Worm (Caenorhabditis elegans) whole organism, young adult: Measurements from ENCODE around the gene H43I07.4.

Source experiments
- C06A6.2 ChIP-seq: fragments of 200-800 bp; sonication (Bioruptor generic); conservative IDR thresholded peaks from 2 replicates; pipeline ENCODE4 v1.3.6; 2022; ENCODE audit warnings: missing genetic modification characterization, missing compliant biosample characterization
- F10E7.11 ChIP-seq: sonication (generic microtip); optimal IDR thresholded peaks from 2 replicates; lab custom pipeline; 2017; ENCODE audit warnings: mild to moderate bottlenecking, missing genetic modification characterization, moderate library complexity, missing compliant biosample characterization
- F23B12.7 ChIP-seq: sonication (generic microtip); optimal IDR thresholded peaks from 2 replicates; lab custom pipeline; 2017; ENCODE audit warnings: missing genetic modification characterization, mild to moderate bottlenecking, missing compliant biosample characterization, antibody characterized with exemption, moderate library complexity; ENCODE audit not compliant: insufficient read depth
- F55B11.4 ChIP-seq: sonication (generic microtip); optimal IDR thresholded peaks from 2 replicates; lab custom pipeline; 2016; ENCODE audit warnings: missing compliant biosample characterization, missing genetic modification characterization, borderline replicate concordance; ENCODE audit not compliant: insufficient read depth
- F57C9.4 ChIP-seq: sonication (generic microtip); optimal IDR thresholded peaks from 2 replicates; lab custom pipeline; 2017; ENCODE audit warnings: mild to moderate bottlenecking, missing genetic modification characterization, missing compliant biosample characterization
- K11D2.4 ChIP-seq: fragments of 200-800 bp; sonication (Bioruptor generic); IDR thresholded peaks from 2 replicates; pipeline ENCODE4 v1.3.6; 2022; ENCODE audit warnings: missing genetic modification reagents, missing genetic modification characterization, missing compliant biosample characterization
- T07F8.4 ChIP-seq: sonication (generic microtip); optimal IDR thresholded peaks from 2 replicates; lab custom pipeline; 2016; ENCODE audit warnings: mild to moderate bottlenecking, missing genetic modification characterization, moderate library complexity, missing compliant biosample characterization
- Y53F4B.3 ChIP-seq: fragments of 200-800 bp; sonication (Bioruptor generic); IDR thresholded peaks from 2 replicates; pipeline ENCODE4 v1.3.6; 2022; ENCODE audit warnings: missing genetic modification reagents, missing genetic modification characterization, missing compliant biosample characterization
- Y95B8A.8 ChIP-seq: fragments of 200-800 bp; sonication (Bioruptor generic); IDR thresholded peaks from 2 replicates; pipeline ENCODE4 v1.3.6; 2022; ENCODE audit warnings: missing genetic modification reagents, missing genetic modification characterization, missing compliant biosample characterization
- ZK185.1 ChIP-seq: sonication (generic microtip); optimal IDR thresholded peaks from 2 replicates; lab custom pipeline; 2016; ENCODE audit warnings: mild to moderate bottlenecking, missing genetic modification characterization, missing compliant biosample characterization; ENCODE audit not compliant: poor library complexity, severe bottlenecking
- ama-1 ChIP-seq, 3 experiments: fragments of 150-350 bp in 1 of 3; sonication (generic microtip) in 2 of 3; optimal IDR thresholded peaks; 2 replicates each; lab custom pipeline; 2014 to 2018; ENCODE audit warnings: missing biosample characterization in 2 of 3, missing genetic modification characterization in 2 of 3, missing genetic modification reagents in 2 of 3
- aptf-2 ChIP-seq: fragments of 200-800 bp; sonication (Bioruptor generic); conservative IDR thresholded peaks from 2 replicates; pipeline ENCODE4 v1.3.6; 2022; ENCODE audit warnings: missing genetic modification reagents, missing genetic modification characterization, missing compliant biosample characterization
- aptf-3 ChIP-seq: fragments of 200-800 bp; sonication (Bioruptor generic); IDR thresholded peaks from 2 replicates; pipeline ENCODE4 v1.3.6; 2022; ENCODE audit warnings: missing genetic modification characterization, missing compliant biosample characterization
- atf-7 ChIP-seq: sonication (generic microtip); optimal IDR thresholded peaks from 2 replicates; lab custom pipeline; 2017; ENCODE audit warnings: mild to moderate bottlenecking, missing genetic modification characterization, missing compliant biosample characterization
- bed-1 ChIP-seq: fragments of 200-800 bp; sonication (Bioruptor generic); IDR thresholded peaks from 2 replicates; pipeline ENCODE4 v1.3.6; 2022; ENCODE audit warnings: missing genetic modification reagents, missing genetic modification characterization, missing compliant biosample characterization
- ccch-3 ChIP-seq: fragments of 200-800 bp; sonication (Bioruptor generic); optimal IDR thresholded peaks from 2 replicates; lab custom pipeline; 2018; ENCODE audit warnings: mild to moderate bottlenecking, missing genetic modification characterization, missing compliant biosample characterization
- cebp-1 ChIP-seq, 2 experiments: fragments of 200-800 bp in 1 of 2; sonication (Bioruptor generic) in 1 of 2; sonication (generic microtip) in 1 of 2; IDR thresholded peaks in 1 of 2; optimal IDR thresholded peaks in 1 of 2; 2 replicates each; pipeline versions ENCODE4 v1.3.6 to Lab custom; 2017 to 2022; ENCODE audit warnings: missing compliant biosample characterization in 2 of 2, missing genetic modification characterization in 2 of 2, mild to moderate bottlenecking in 1 of 2, missing genetic modification reagents in 1 of 2, moderate library complexity in 1 of 2
- chd-7 ChIP-seq: sonication (generic microtip); optimal IDR thresholded peaks from 2 replicates; lab custom pipeline; 2016; ENCODE audit warnings: mild to moderate bottlenecking, missing genetic modification characterization, moderate library complexity, missing compliant biosample characterization
- dpl-1 ChIP-seq: fragments of 150-350 bp; optimal IDR thresholded peaks from 2 replicates; lab custom pipeline; 2014; ENCODE audit warnings: missing biosample characterization, missing genetic modification reagents, missing genetic modification characterization
- egrh-3 ChIP-seq: fragments of 200-800 bp; sonication (Bioruptor generic); IDR thresholded peaks from 2 replicates; pipeline ENCODE4 v1.3.6; 2022; ENCODE audit warnings: missing genetic modification reagents, missing genetic modification characterization, missing compliant biosample characterization
- ekl-4 ChIP-seq: fragments of 200-800 bp; sonication (Bioruptor generic); IDR thresholded peaks from 2 replicates; pipeline ENCODE4 v1.3.6; 2022; ENCODE audit warnings: missing genetic modification reagents, missing genetic modification characterization, missing compliant biosample characterization
- hlh-26 ChIP-seq: fragments of 200-800 bp; sonication (Bioruptor generic); conservative IDR thresholded peaks from 2 replicates; pipeline ENCODE4 v1.3.6; 2022; ENCODE audit warnings: missing genetic modification reagents, missing genetic modification characterization, missing compliant biosample characterization
- lag-1 ChIP-seq: fragments of 200-800 bp; sonication (Bioruptor generic); IDR thresholded peaks from 2 replicates; pipeline ENCODE4 v1.3.6; 2022; ENCODE audit warnings: missing genetic modification reagents, missing genetic modification characterization, missing compliant biosample characterization
- let-526 ChIP-seq: fragments of 200-800 bp; sonication (Bioruptor generic); IDR thresholded peaks from 2 replicates; pipeline ENCODE4 v1.3.6; 2022; ENCODE audit warnings: missing genetic modification reagents, missing genetic modification characterization, missing compliant biosample characterization
- let-607 ChIP-seq, 2 experiments: fragments of 200-800 bp in 1 of 2; sonication (Bioruptor generic) in 1 of 2; sonication (generic microtip) in 1 of 2; optimal IDR thresholded peaks; 2 replicates each; lab custom pipeline; 2016 to 2018; ENCODE audit warnings: mild to moderate bottlenecking in 2 of 2, missing compliant biosample characterization in 2 of 2, missing genetic modification characterization in 2 of 2, moderate library complexity in 2 of 2, missing genotype in 1 of 2
- lin-26 ChIP-seq: fragments of 200-800 bp; sonication (Bioruptor generic); IDR thresholded peaks from 2 replicates; pipeline ENCODE4 v1.3.6; 2022; ENCODE audit warnings: missing genetic modification reagents, missing genetic modification characterization, missing compliant biosample characterization
- lir-1 ChIP-seq: fragments of 200-800 bp; sonication (Bioruptor generic); conservative IDR thresholded peaks from 2 replicates; pipeline ENCODE4 v1.3.6; 2022; ENCODE audit warnings: missing genetic modification reagents, missing genetic modification characterization, missing compliant biosample characterization
- lsy-27 ChIP-seq: sonication (generic microtip); optimal IDR thresholded peaks from 2 replicates; lab custom pipeline; 2017; ENCODE audit warnings: missing genetic modification characterization, mild to moderate bottlenecking, missing compliant biosample characterization, antibody characterized with exemption, missing genotype, borderline replicate concordance; ENCODE audit not compliant: insufficient read depth
- madf-10 ChIP-seq: sonication (generic microtip); optimal IDR thresholded peaks from 2 replicates; lab custom pipeline; 2016; ENCODE audit warnings: mild to moderate bottlenecking, missing genetic modification characterization, missing compliant biosample characterization
- madf-8 ChIP-seq: fragments of 200-800 bp; sonication (Bioruptor generic); conservative IDR thresholded peaks from 2 replicates; pipeline ENCODE4 v1.3.6; 2022; ENCODE audit warnings: missing genetic modification reagents, missing genetic modification characterization, missing compliant biosample characterization
- mcd-1 ChIP-seq: fragments of 200-800 bp; sonication (Bioruptor generic); IDR thresholded peaks from 2 replicates; pipeline ENCODE4 v1.3.6; 2022; ENCODE audit warnings: missing genetic modification reagents, missing genetic modification characterization, missing compliant biosample characterization
- mel-28 ChIP-seq: sonication (generic microtip); optimal IDR thresholded peaks from 2 replicates; lab custom pipeline; 2016; ENCODE audit warnings: borderline replicate concordance, mild to moderate bottlenecking, missing genetic modification characterization, missing compliant biosample characterization
- nfya-2 ChIP-seq: fragments of 200-800 bp; sonication (Bioruptor generic); IDR thresholded peaks from 2 replicates; pipeline ENCODE4 v1.3.6; 2022; ENCODE audit warnings: missing genetic modification reagents, missing genetic modification characterization, missing compliant biosample characterization
- nfyb-1 ChIP-seq: fragments of 200-800 bp; sonication (Bioruptor generic); IDR thresholded peaks from 2 replicates; pipeline ENCODE4 v1.3.6; 2022; ENCODE audit warnings: missing genetic modification reagents, missing genetic modification characterization, missing compliant biosample characterization
- nhr-120 ChIP-seq: fragments of 200-800 bp; sonication (Bioruptor generic); IDR thresholded peaks from 2 replicates; pipeline ENCODE4 v1.3.6; 2022; ENCODE audit warnings: missing genetic modification characterization, missing compliant biosample characterization
- repo-1 ChIP-seq: sonication (generic microtip); optimal IDR thresholded peaks from 2 replicates; lab custom pipeline; 2017; ENCODE audit warnings: mild to moderate bottlenecking, missing genetic modification characterization, missing compliant biosample characterization
- snpc-1.1 ChIP-seq: sonication (generic microtip); optimal IDR thresholded peaks from 2 replicates; lab custom pipeline; 2017; ENCODE audit warnings: missing genetic modification characterization, mild to moderate bottlenecking, missing compliant biosample characterization, antibody characterized with exemption, moderate library complexity, missing genotype, missing genetic modification reagents; ENCODE audit not compliant: insufficient read depth
- snpc-3.4 ChIP-seq: sonication (generic microtip); optimal IDR thresholded peaks from 2 replicates; lab custom pipeline; 2017; ENCODE audit warnings: missing genetic modification characterization, mild to moderate bottlenecking, missing compliant biosample characterization, antibody characterized with exemption, moderate library complexity, missing genotype, missing genetic modification reagents
- snpc-4 ChIP-seq, 5 experiments: fragments of 150-350 bp in 1 of 5; sonication (generic microtip) in 4 of 5; optimal IDR thresholded peaks; 2 replicates each; lab custom pipeline; 2014 to 2018; ENCODE audit warnings: missing genetic modification characterization in 5 of 5, missing biosample characterization in 3 of 5, antibody characterized with exemption in 2 of 5, mild to moderate bottlenecking in 2 of 5, missing compliant biosample characterization in 2 of 5, missing genotype in 2 of 5, moderate library complexity in 2 of 5, missing genetic modification reagents in 1 of 5
- somi-1 ChIP-seq: fragments of 200-800 bp; sonication (Bioruptor generic); optimal IDR thresholded peaks from 2 replicates; lab custom pipeline; 2018; ENCODE audit warnings: mild to moderate bottlenecking, missing genetic modification characterization, missing compliant biosample characterization
- sptf-2 ChIP-seq: fragments of 200-800 bp; sonication (Bioruptor generic); optimal IDR thresholded peaks from 2 replicates; lab custom pipeline; 2018; ENCODE audit warnings: mild to moderate bottlenecking, missing genetic modification characterization, missing compliant biosample characterization
- unc-130 ChIP-seq: sonication (generic microtip); optimal IDR thresholded peaks from 2 replicates; lab custom pipeline; 2016; ENCODE audit warnings: missing genetic modification reagents, missing genetic modification characterization, missing compliant biosample characterization
- zim-3 ChIP-seq: sonication (generic microtip); optimal IDR thresholded peaks from 2 replicates; lab custom pipeline; 2017; ENCODE audit warnings: mild to moderate bottlenecking, missing genetic modification characterization, moderate library complexity, missing compliant biosample characterization
- ztf-18 ChIP-seq: sonication (generic microtip); optimal IDR thresholded peaks from 2 replicates; lab custom pipeline; 2016; ENCODE audit warnings: missing genotype, mild to moderate bottlenecking, missing genetic modification characterization, missing compliant biosample characterization
- ztf-26 ChIP-seq: sonication (generic microtip); optimal IDR thresholded peaks from 2 replicates; lab custom pipeline; 2017; ENCODE audit warnings: missing genetic modification characterization, missing compliant biosample characterization

Gene H43I07.4

DNA sequence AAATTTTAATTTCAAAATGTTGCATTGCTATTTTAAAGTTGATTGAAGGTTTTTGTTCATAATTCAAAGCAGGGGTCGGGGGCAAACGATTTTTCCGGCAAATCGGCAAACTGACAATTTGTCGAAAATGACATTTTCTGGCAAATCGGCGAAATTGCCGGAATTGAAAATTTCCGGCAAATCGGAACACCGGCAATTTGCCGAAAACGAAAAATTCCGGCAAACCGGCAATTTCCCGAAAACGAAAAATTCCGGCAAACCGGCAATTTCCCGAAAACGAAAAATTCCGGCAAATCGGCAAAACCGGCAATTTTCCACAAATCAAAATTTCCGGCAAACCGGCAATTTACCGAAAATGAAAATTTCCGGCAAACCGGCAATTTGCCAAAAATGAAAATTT, 25.7 kb upstream of the H43I07.4 start (continued):
- peak; percentile 68 for TF ChIP-seq repo-1 (tag; lab: Kevin White, UChicago)
- no peak for TF ChIP-seq ekl-4 (GFP tag; lab: Robert Waterston, UW)
- no peak for TF ChIP-seq ztf-18
- peak; percentile 31 for TF ChIP-seq atf-7
- TF ChIP-seq nfya-2 (GFP tag; lab: Robert Waterston, UW) = no peak
- no peak for TF ChIP-seq snpc-1.1
- TF ChIP-seq Y95B8A.8 (GFP tag; lab: Robert Waterston, UW) = no peak; the same call in 1 of the 2 replicates
- no peak for TF ChIP-seq sptf-2 (GFP tag; lab: Kevin White, UChicago)
- no peak for TF ChIP-seq T07F8.4 (tag; lab: Kevin White, UChicago)
- TF ChIP-seq aptf-2 (GFP tag; lab: Robert Waterston, UW) = no peak
- 0 out of 2 replicates have a peak, but pooled peaks have one; percentile 69 for TF ChIP-seq nfyb-1 (GFP tag; lab: Robert Waterston, UW)
- TF ChIP-seq lsy-27 = no peak
- TF ChIP-seq let-526 (GFP tag; lab: Robert Waterston, UW) = no peak
- TF ChIP-seq egrh-3 (GFP tag; lab: Robert Waterston, UW) = no peak
- no peak for TF ChIP-seq F23B12.7 (tag; lab: Kevin White, UChicago)
- no peak for TF ChIP-seq unc-130
- no peak for TF ChIP-seq F55B11.4 (tag; lab: Kevin White, UChicago)
- TF ChIP-seq hlh-26 (GFP tag; lab: Robert Waterston, UW) = no peak
- 0 out of 2 replicates have a peak, but pooled peaks have one; percentile 36 for TF ChIP-seq lin-26
- TF ChIP-seq mel-28 (tag; lab: Kevin White, UChicago) = no peak
- no peak for TF ChIP-seq dpl-1 (GFP tag; lab: Kevin White, UChicago)
- no peak for TF ChIP-seq F57C9.4 (tag; lab: Kevin White, UChicago)
- TF ChIP-seq bed-1 (GFP tag; lab: Robert Waterston, UW) = no peak
- no peak for TF ChIP-seq nhr-120 (GFP tag; lab: Robert Waterston, UW)
- no peak for TF ChIP-seq lag-1 (GFP tag; lab: Robert Waterston, UW)
- TF ChIP-seq F10E7.11 = no peak
- TF ChIP-seq snpc-3.4 = no peak
- no peak for TF ChIP-seq madf-8 (GFP tag; lab: Robert Waterston, UW)
- peak; percentile 59; the same call in 1 of the 2 replicates for TF ChIP-seq K11D2.4 (GFP tag; lab: Robert Waterston, UW)
- TF ChIP-seq snpc-4 (GFP tag; optimal IDR thresholded peaks at IDR 0.05; lab: Kevin White, UChicago) = no peak
- TF ChIP-seq snpc-4 (tag; optimal IDR thresholded peaks at IDR 0.05; lab: Kevin White, UChicago) = no peak
- no peak for TF ChIP-seq cebp-1 (GFP tag; IDR thresholded peaks at IDR 0.05; lab: Robert Waterston, UW)
- peak; percentile 8 for TF ChIP-seq cebp-1 (tag; optimal IDR thresholded peaks at IDR 0.05; lab: Kevin White, UChicago)
- no peak for TF ChIP-seq Y53F4B.3 (GFP tag; lab: Robert Waterston, UW)
- TF ChIP-seq lir-1 (GFP tag; lab: Robert Waterston, UW) = no peak
- TF ChIP-seq zim-3 = no peak
- peak; percentile 62; the same call in 1 of the 2 replicates for TF ChIP-seq mcd-1
- peak; percentile 29 for TF ChIP-seq chd-7 (tag; lab: Kevin White, UChicago)
- no peak for TF ChIP-seq ccch-3 (GFP tag; lab: Kevin White, UChicago)
- TF ChIP-seq ztf-26 = no peak
- no peak for TF ChIP-seq madf-10
- TF ChIP-seq somi-1 (GFP tag; lab: Kevin White, UChicago) = no peak
- no peak for TF ChIP-seq C06A6.2 (GFP tag; lab: Robert Waterston, UW)
- no peak for TF ChIP-seq ZK185.1
- TF ChIP-seq let-607 (tag; optimal IDR thresholded peaks at IDR 0.05; lab: Kevin White, UChicago) = no peak
- TF ChIP-seq ama-1 (optimal IDR thresholded peaks at IDR 0.05; lab: Kevin White, UChicago) = no peak
- TF ChIP-seq ama-1 (GFP tag; optimal IDR thresholded peaks at IDR 0.05; lab: Kevin White, UChicago) = no peak
- peak; percentile 68; the same call in 1 of the 2 replicates for TF ChIP-seq aptf-3 (GFP tag; lab: Robert Waterston, UW)
